Worm (Caenorhabditis elegans): ENCODE measurements around the gene R04F11.2.

DNA sequence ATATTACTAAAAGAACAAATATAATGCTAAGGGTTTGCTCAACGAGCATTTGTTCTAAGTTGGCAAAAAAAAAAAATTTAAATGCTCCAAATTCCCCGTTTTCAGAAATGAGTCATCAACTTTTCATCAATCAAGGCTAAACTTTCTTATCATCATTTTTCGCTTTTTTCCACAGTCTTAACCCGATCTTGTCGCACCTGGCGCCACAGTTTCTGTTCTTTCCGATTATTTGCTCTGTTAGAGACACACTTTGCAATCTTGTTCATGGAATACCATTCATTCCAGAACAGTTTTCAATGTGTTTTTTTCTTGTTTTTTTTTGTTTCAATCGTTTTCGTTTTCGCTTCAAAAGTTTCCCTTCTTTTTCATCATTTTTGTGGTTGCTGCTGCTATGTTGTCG, 20.0 kb upstream of the R04F11.2 start:
- no peak for TF ChIP-seq him-1 (tag; optimal IDR thresholded peaks at IDR 0.05)
- TF ChIP-seq W03F9.2 (tag; optimal IDR thresholded peaks at IDR 0.05): no peak
- TF ChIP-seq dao-5 (tag; optimal IDR thresholded peaks at IDR 0.05): no peak
